Worm (Caenorhabditis elegans): ENCODE data around the gene trpp-6.

- TF ChIP-seq swsn-7 (tag; optimal IDR thresholded peaks at IDR 0.05) (no peak), unc-130 (tag; optimal IDR thresholded peaks at IDR 0.05) (no peak), nhr-237 (tag; optimal IDR thresholded peaks at IDR 0.05) (no peak), ets-5 (GFP tag; IDR thresholded peaks at IDR 0.05) (no peak), sptf-1 (tag; optimal IDR thresholded peaks at IDR 0.05) (no peak), sox-4 (tag; optimal IDR thresholded peaks at IDR 0.05) (no peak), nhr-76 (tag; optimal IDR thresholded peaks at IDR 0.05) (no peak)
Measured at ce11 chrV:9962916-9963315, 28.8 kb upstream of the trpp-6 start.
